Worm (Caenorhabditis elegans): Measurements from ENCODE around the gene pals-20.
"Not testable (repeated sequence)": the region's sequence is repeated elsewhere in the genome, so short reads cannot be mapped to it uniquely, and the experiment has no call there.

pals-20 gene

ce11 chrIII:1421436-1421835 lies 33.3 kb upstream of the pals-20 start:
- TF ChIP-seq hlh-17 (GFP tag; optimal IDR thresholded peaks at IDR 0.05; ENCODE audit: borderline replicate concordance) (no peak), nhr-19 (GFP tag; conservative IDR thresholded peaks at IDR 0.05) (no peak), jun-1 (tag; optimal IDR thresholded peaks at IDR 0.05) (no peak), ceh-90 (tag; optimal IDR thresholded peaks at IDR 0.05) (no peak), mab-9 (GFP tag; IDR thresholded peaks at IDR 0.05) (no peak), sptf-1 (tag; optimal IDR thresholded peaks at IDR 0.05) (no peak)

- TF ChIP-seq efl-1 (optimal IDR thresholded peaks at IDR 0.05) = peak in 1 of 2 experiments; percentile 12
- TF ChIP-seq efl-1 (GFP tag; optimal IDR thresholded peaks at IDR 0.05 in 1 of 2) = not testable (repeated sequence)
These were observed 32.3 kb upstream of the pals-20 start for ce11 chrIII:1420357-1420814.

- peak in 1 of 3 experiments; percentile 11 for TF ChIP-seq ceh-82 (tag; optimal IDR thresholded peaks at IDR 0.05)
- no peak for TF ChIP-seq lir-3 (tag; optimal IDR thresholded peaks at IDR 0.05; ENCODE audit: poor library complexity)
- TF ChIP-seq mef-2 (tag; optimal IDR thresholded peaks at IDR 0.05) = no peak
- TF ChIP-seq sup-37 (GFP tag; optimal IDR thresholded peaks at IDR 0.05) = no peak
- no peak for TF ChIP-seq skn-1 (tag; optimal IDR thresholded peaks at IDR 0.05)
- TF ChIP-seq efl-3 (GFP tag; optimal IDR thresholded peaks at IDR 0.05) = no peak
- TF ChIP-seq efl-1 (optimal IDR thresholded peaks at IDR 0.05) = peak; percentile 10 to 13
- TF ChIP-seq efl-1 (GFP tag; optimal IDR thresholded peaks at IDR 0.05 in 1 of 2) = peak in 1 of 2 experiments; percentile 92
- no peak for TF ChIP-seq sox-4 (tag; optimal IDR thresholded peaks at IDR 0.05)
- no peak for TF ChIP-seq vab-15 (tag; optimal IDR thresholded peaks at IDR 0.05)
- peak; percentile 67 for TF ChIP-seq nhr-47 (tag; optimal IDR thresholded peaks at IDR 0.05)
- no peak for TF ChIP-seq nhr-237 (tag; optimal IDR thresholded peaks at IDR 0.05)
- TF ChIP-seq mdl-1 (tag; optimal IDR thresholded peaks at IDR 0.05) = no peak
- TF ChIP-seq mep-1 (tag; optimal IDR thresholded peaks at IDR 0.05) = no peak
- peak; percentile 48; the same call in 1 of the 2 replicates for TF ChIP-seq grh-1 (GFP tag; IDR thresholded peaks at IDR 0.05)
- TF ChIP-seq unc-30 (tag; optimal IDR thresholded peaks at IDR 0.05) = no peak
- TF ChIP-seq ceh-90 (tag; optimal IDR thresholded peaks at IDR 0.05) = no peak
- no peak for TF ChIP-seq pag-3 (tag; optimal IDR thresholded peaks at IDR 0.05; ENCODE audit: borderline replicate concordance, insufficient read depth)
- no peak for TF ChIP-seq snpc-4 (tag; optimal IDR thresholded peaks at IDR 0.05)
- TF ChIP-seq isw-1 (GFP tag; IDR thresholded peaks at IDR 0.05) = no peak
- TF ChIP-seq nhr-90 (tag; optimal IDR thresholded peaks at IDR 0.05; ENCODE audit: poor library complexity) = peak; percentile 86
- TF ChIP-seq irx-1 (tag; optimal IDR thresholded peaks at IDR 0.05) = no peak
- TF ChIP-seq egl-27 (tag; optimal IDR thresholded peaks at IDR 0.05) = no peak
- peak; percentile 64 for TF ChIP-seq swsn-7 (tag; optimal IDR thresholded peaks at IDR 0.05)
- TF ChIP-seq xbp-1 (tag; optimal IDR thresholded peaks at IDR 0.05) = peak; percentile 33
- TF ChIP-seq fkh-8 (tag; optimal IDR thresholded peaks at IDR 0.05) = no peak
- peak; percentile 35 for TF ChIP-seq nhr-11 (tag; optimal IDR thresholded peaks at IDR 0.05)
- TF ChIP-seq lin-35 (GFP tag; optimal IDR thresholded peaks at IDR 0.05) = peak in 1 of 2 experiments; percentile 20
- no peak for TF ChIP-seq nhr-28 (tag; optimal IDR thresholded peaks at IDR 0.05)
- TF ChIP-seq sptf-1 (tag; optimal IDR thresholded peaks at IDR 0.05) = no peak
- TF ChIP-seq nhr-76 (tag; optimal IDR thresholded peaks at IDR 0.05) = no peak
- TF ChIP-seq fkh-4 (tag; optimal IDR thresholded peaks at IDR 0.05; ENCODE audit: borderline replicate concordance) = no peak
- peak; percentile 84 for TF ChIP-seq ama-1 (optimal IDR thresholded peaks at IDR 0.05)
- TF ChIP-seq alr-1 (tag; optimal IDR thresholded peaks at IDR 0.05; ENCODE audit: borderline replicate concordance) = no peak
- peak in 2 of 6 experiments; percentile 6 to 15 for TF ChIP-seq elt-3 (tag; optimal IDR thresholded peaks at IDR 0.05)
- TF ChIP-seq egl-13 (tag; optimal IDR thresholded peaks at IDR 0.05) = no peak
- TF ChIP-seq lin-15B (tag; optimal IDR thresholded peaks at IDR 0.05) = no peak
- peak; percentile 53 to 68 for TF ChIP-seq lsy-2 (tag; optimal IDR thresholded peaks at IDR 0.05)
- peak; percentile 70 for TF ChIP-seq mab-9 (GFP tag; IDR thresholded peaks at IDR 0.05)
- TF ChIP-seq ceh-8 (GFP tag; optimal IDR thresholded peaks at IDR 0.05) = no peak
- no peak for TF ChIP-seq blmp-1 (tag; optimal IDR thresholded peaks at IDR 0.05)
- TF ChIP-seq nhr-84 (tag; optimal IDR thresholded peaks at IDR 0.05) = no peak
- peak; percentile 23 for TF ChIP-seq dsc-1 (tag; optimal IDR thresholded peaks at IDR 0.05)
- TF ChIP-seq lin-39 (tag; optimal IDR thresholded peaks at IDR 0.05) = peak; percentile 29
These were observed 31.7 kb upstream of the pals-20 start for ce11 chrIII:1419700-1420356.

Data from whole organism, L1 larva.